Fruit fly (Drosophila melanogaster) whole organism: ENCODE measurements around the gene CG18731.

Experiments used
- CG8478 ChIP-seq: fragments of >200 bp; optimal IDR thresholded peaks from 2 replicates; lab custom pipeline; 2018; ENCODE audit warnings: inconsistent platforms
- Dll ChIP-seq: fragments of >200 bp; optimal IDR thresholded peaks from 2 replicates; lab custom pipeline; 2017
- EcR ChIP-seq, 2 experiments: fragments of >200 bp; optimal IDR thresholded peaks; 2 replicates each; lab custom pipeline; 2017; ENCODE audit warnings: missing biosample characterization in 2 of 2, missing genetic modification characterization in 2 of 2, missing genetic modification reagents in 2 of 2
- pan ChIP-seq: fragments of >200 bp; optimal IDR thresholded peaks from 2 replicates; lab custom pipeline; 2017
- psq ChIP-seq: fragments of >200 bp; optimal IDR thresholded peaks from 2 replicates; lab custom pipeline; 2017
- usp ChIP-seq: fragments of >200 bp; optimal IDR thresholded peaks from 2 replicates; lab custom pipeline; 2017; ENCODE audit warnings: missing biosample characterization, missing genetic modification characterization, mixed read lengths

The CG18731 gene

DNA sequence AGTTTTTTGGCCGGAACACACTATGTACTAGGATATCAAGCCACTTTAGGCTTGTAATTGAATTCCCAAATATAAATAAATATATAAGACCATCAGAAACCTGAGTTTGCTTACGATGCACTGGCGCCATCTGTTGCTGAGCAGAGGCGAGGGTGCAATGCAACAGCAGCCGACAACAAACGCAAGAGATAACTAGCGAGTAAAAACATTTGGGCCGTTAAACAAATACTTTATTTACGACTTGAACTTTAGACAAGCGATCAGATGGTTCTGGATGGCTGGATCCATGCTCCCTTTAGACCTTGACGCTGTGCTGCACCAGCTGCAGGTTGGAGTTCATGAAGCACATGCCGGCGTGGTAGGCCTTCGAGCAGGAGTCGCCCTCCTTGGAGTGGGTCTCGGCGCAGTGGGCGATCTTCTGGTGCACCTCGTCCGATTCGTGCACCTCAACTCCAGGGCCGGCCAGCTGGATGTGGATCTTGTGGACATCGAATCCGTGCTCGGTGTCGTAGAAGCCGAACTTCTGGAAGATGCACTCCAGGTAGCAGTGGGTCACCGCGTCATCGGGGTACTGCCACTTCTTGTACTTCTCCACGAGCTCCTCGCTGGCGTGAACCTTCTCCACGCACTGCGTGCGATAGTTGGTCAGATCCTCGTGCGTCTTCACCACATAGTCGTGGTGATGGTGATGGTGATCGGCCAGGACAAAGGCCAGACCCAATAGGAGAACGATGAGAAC lies 8.6 kb upstream of the CG18731 start:
- no peak for TF ChIP-seq pan
- TF ChIP-seq EcR (GFP tag; optimal IDR thresholded peaks at IDR 0.05; lab: Kevin White, UChicago) = no peak
- no peak for TF ChIP-seq CG8478 (lab: Kevin White, UChicago)
- no peak for TF ChIP-seq Dll (lab: Kevin White, UChicago)
- no peak for TF ChIP-seq usp (GFP tag; lab: Kevin White, UChicago)
- no peak for TF ChIP-seq psq (lab: Kevin White, UChicago)

DNA sequence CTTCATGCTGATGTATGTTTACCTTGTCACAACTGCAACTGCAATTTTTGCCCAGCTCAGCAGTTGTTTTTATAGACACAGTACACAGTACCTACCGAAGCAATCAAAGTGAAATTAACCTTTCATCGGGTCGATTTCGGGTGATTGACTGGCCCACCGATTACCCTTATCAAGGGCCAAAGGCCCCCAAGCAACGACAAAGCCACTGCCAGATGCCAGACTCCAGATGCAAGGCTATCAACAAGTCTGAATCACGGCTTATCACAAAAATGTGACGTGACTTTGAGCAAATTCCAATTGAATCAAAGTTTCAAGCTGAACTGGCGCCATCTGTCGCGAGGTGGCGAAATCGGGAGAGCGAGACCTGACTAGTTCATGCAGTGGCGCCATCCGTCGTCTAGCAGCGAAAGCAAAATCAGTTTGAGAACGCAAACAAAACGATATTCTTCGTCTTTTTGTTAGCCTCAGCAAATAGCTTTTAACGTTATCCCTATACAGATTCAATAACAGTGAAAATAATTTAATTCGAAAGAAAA lies 8.0 kb upstream of the CG18731 start, which contains the start of gene Obp99b:
Gene Obp99b (minus strand): TSS at position 115 of the 536 bp plus-strand sequence.
- TF ChIP-seq psq (lab: Kevin White, UChicago) = no peak
- no peak for TF ChIP-seq EcR (GFP tag; optimal IDR thresholded peaks at IDR 0.05; lab: Kevin White, UChicago)
- TF ChIP-seq pan = no peak
- TF ChIP-seq CG8478 (lab: Kevin White, UChicago) = no peak
- no peak for TF ChIP-seq Dll (lab: Kevin White, UChicago)
- TF ChIP-seq usp (GFP tag; lab: Kevin White, UChicago) = no peak

DNA sequence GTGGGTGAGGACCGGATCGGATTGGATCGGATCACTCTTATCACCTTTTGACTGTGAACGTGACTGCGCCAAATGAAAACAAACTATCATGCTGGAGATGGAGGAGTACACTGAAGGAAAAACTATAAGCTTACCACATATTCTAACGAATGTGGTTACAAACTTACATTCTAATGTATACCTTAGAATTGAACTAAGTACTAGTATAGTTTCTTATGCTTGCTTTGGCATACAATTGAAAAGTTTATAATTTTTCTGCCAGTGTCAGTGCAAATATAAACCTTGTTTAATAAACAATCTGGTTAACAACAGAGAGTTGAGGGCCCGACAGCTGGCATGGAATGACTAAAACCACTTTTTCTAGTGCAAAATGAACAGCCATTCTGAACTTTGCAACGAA lies 7.3 kb upstream of the CG18731 start:
- TF ChIP-seq pan = no peak
- TF ChIP-seq EcR (GFP tag; optimal IDR thresholded peaks at IDR 0.05; lab: Kevin White, UChicago) = no peak
- TF ChIP-seq Dll (lab: Kevin White, UChicago) = no peak
- TF ChIP-seq psq (lab: Kevin White, UChicago) = no peak
- no peak for TF ChIP-seq CG8478 (lab: Kevin White, UChicago)
- no peak for TF ChIP-seq usp (GFP tag; lab: Kevin White, UChicago)

DNA sequence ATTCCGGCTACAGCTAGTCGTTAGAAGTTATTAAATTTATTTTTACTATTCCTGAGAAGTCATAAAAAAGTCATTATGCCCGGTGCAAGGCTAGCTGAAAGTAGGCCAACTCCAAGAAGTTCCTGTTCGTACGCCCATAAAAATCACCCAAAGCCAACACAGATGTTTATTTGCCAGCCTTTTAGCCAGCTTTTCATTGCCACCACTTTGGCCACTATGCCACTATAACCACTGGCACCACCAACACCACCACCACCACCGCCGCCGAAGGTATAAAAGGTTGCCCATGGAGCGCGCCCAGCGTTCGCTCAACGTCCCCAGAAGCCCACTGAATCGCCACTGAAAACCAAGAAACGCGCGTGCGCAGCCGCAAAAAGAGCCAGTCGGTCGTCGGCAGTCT lies 6.5 kb upstream of the CG18731 start, which contains the start of gene CG15506:
Gene CG15506 (plus strand): TSS at position 301 of the 400 bp plus-strand sequence.
- no peak for TF ChIP-seq psq (lab: Kevin White, UChicago)
- no peak for TF ChIP-seq pan
- TF ChIP-seq EcR (GFP tag; optimal IDR thresholded peaks at IDR 0.05; lab: Kevin White, UChicago) = no peak
- TF ChIP-seq Dll (lab: Kevin White, UChicago) = no peak
- TF ChIP-seq usp (GFP tag; lab: Kevin White, UChicago) = no peak
- no peak for TF ChIP-seq CG8478 (lab: Kevin White, UChicago)

DNA sequence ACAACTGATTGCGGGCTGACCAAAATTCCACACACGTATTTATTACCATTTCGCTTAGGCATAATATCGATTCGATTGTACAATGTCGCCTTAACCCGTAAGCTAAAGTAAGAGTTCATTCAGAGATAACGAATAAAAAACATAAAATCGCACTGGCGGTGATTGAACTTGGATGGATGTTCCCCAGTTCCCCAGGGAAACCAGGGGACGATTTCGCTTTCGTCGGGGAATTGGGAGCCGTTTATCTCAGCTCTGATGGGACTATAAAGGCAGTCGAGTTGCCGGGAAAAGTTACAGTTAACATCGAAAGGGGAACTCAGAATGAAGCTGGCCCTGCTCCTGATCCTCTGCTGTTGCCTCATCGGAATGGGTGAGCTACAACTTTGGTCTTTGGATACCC lies 2.6 kb upstream of the CG18731 start, which contains the start of gene CG34296:
Gene CG34296 (plus strand): TSS at position 301 of the 400 bp plus-strand sequence.
- TF ChIP-seq CG8478 (lab: Kevin White, UChicago) = no peak
- no peak for TF ChIP-seq pan
- TF ChIP-seq EcR (GFP tag; optimal IDR thresholded peaks at IDR 0.05; lab: Kevin White, UChicago) = no peak
- no peak for TF ChIP-seq Dll (lab: Kevin White, UChicago)
- no peak for TF ChIP-seq psq (lab: Kevin White, UChicago)
- no peak for TF ChIP-seq usp (GFP tag; lab: Kevin White, UChicago)

DNA sequence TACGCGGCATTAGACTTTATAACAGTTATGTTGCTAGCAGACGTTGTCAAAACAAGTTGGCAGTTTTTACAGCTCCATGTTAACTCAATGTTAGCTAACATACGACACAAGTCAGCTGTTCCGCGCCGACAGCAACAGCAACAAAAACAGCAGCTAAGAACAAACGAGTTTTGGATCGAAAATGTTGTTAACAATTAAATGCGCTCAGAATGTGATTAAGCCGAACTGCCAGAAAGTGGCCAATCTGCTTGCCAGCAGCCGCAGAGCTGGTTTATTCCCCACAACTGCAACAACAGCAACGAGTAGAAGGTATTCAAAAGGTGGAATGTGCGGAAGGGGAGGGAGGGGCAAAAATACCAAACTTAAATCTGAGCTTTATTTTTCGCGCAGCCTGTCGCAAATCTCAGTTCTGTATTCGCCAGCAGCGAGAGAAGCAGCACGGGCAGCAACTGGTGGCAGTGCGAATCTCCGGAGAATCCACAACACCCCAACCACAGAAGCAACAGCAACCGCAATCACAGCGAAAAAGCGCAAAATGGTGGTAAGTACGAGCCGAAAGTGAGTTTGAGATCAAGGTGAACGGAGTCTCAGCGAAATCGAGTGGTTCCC lies 1.7 kb upstream of the CG18731 start, which contains the start of gene Pcd:
Gene Pcd (plus strand): TSS at position 116 of the 609 bp plus-strand sequence.
- TF ChIP-seq CG8478 (lab: Kevin White, UChicago) (no peak), EcR (GFP tag; optimal IDR thresholded peaks at IDR 0.05; lab: Kevin White, UChicago) (no peak), pan (no peak), usp (GFP tag; lab: Kevin White, UChicago) (no peak), Dll (lab: Kevin White, UChicago) (no peak), psq (lab: Kevin White, UChicago) (no peak)

DNA sequence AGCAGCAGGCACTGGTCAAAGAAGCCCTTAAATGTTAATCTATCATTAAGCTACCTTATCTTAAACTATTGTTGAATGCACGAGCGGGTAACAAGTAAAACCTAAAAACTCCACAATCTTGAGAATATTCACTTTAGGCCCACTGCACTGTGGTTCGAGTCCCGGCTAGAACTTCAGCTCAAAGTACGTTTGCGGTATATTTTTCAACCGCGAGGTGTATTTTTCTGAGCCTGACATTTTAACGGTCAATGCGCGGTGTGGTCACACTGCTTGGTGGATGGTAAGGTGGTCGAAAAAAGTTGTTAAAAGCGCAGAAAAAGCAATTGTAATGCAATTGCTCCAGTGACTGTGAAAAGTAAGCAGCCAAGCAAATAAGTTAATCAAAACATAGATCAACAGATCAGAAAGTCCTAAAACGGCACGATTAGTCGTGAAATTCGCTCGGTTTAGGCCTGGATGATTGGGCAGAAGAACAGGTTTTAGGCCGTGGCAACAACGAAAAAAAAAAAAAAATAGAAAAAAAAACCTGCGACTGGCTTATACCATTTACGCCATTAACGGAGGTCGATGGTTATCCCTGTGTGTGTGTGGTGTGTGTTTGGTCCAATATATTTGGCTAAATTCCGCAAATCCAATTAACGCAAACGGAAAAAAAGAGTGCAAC lies 882 bp downstream of the CG18731 start, which contains the start of gene Kul:
Gene Kul (plus strand): TSS at position 254 of the 664 bp plus-strand sequence.
- no peak for TF ChIP-seq CG8478 (lab: Kevin White, UChicago)
- TF ChIP-seq pan = no peak
- TF ChIP-seq EcR (GFP tag; optimal IDR thresholded peaks at IDR 0.05; lab: Kevin White, UChicago) = no peak
- TF ChIP-seq psq (lab: Kevin White, UChicago) = no peak
- no peak for TF ChIP-seq Dll (lab: Kevin White, UChicago)
- no peak for TF ChIP-seq usp (GFP tag; lab: Kevin White, UChicago)

DNA sequence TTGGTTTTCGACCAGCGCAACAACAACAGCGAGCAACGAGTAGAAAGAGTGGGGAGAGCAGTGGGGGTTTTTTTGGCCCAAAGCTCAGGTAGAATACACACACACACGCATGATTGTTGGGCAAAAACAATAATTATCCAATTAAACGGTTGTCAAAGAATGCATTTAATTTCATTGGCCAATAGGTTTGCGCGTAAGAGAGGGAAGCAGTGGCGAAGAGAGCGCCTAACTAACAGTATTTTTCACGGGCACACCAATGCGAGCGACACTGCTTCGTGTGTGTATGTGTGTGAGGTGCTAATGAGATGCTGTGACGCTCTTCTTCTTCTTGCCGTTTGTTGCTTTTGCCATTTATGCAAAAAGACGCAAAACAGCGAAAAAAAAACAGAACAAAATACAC lies 1.4 kb downstream of the CG18731 start:
- TF ChIP-seq Dll (lab: Kevin White, UChicago) (peak; percentile 52), CG8478 (lab: Kevin White, UChicago) (no peak)

DNA sequence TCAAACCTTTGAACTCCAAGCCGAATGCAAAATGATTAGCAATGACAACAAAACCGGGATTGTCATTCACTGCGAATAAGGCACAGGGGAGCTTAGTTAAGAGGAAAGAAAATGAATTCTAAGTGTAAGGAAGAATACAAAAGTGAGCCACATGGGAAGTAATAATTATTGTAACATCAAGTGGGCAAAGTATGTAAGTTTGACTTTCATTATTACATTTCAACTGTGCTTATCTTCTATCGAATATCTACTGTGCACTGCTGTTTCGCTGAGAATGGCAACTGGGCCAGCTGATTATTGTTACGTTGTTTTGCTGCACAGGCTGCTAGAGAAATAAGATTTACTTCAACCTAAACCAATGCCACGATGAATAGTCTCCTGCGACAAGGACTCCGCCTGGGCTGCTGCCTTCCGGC lies 11.9 kb downstream of the CG18731 start, which contains the start of the genes CG7601 and CIA30:
Gene CG7601 (minus strand): TSS at position 68 of the 416 bp plus-strand sequence.
Gene CIA30 (plus strand): TSS at position 288 of the 416 bp plus-strand sequence.
- TF ChIP-seq pan = no peak
- no peak for TF ChIP-seq psq (lab: Kevin White, UChicago)
- no peak for TF ChIP-seq Dll (lab: Kevin White, UChicago)
- no peak for TF ChIP-seq usp (GFP tag; lab: Kevin White, UChicago)
- TF ChIP-seq EcR (GFP tag; optimal IDR thresholded peaks at IDR 0.05; lab: Kevin White, UChicago) = no peak
- no peak for TF ChIP-seq CG8478 (lab: Kevin White, UChicago)

DNA sequence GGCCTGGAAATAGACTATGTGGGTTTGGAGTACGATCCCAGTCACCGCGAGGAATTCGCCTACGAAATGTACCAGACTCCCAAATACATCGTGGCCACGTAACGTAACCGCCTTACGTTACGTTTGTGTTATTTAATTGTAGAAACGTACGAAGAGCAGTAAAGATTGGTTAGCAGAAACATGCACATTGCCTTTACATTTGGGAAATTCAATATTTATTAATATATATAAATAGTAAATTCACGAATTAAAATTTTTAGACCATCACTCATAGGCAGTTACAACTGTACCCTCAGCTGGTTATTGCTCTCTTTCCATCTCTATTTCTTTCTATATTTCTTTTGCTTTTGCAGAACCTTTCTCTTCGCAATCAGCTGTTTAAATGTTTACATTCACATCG lies 13.1 kb downstream of the CG18731 start, which contains the start of gene Gnpnat:
Gene Gnpnat (plus strand): TSS at position 385 of the 400 bp plus-strand sequence.
- no peak for TF ChIP-seq pan
- no peak for TF ChIP-seq psq (lab: Kevin White, UChicago)
- TF ChIP-seq Dll (lab: Kevin White, UChicago) = no peak
- no peak for TF ChIP-seq EcR (GFP tag; optimal IDR thresholded peaks at IDR 0.05; lab: Kevin White, UChicago)
- no peak for TF ChIP-seq usp (GFP tag; lab: Kevin White, UChicago)
- TF ChIP-seq CG8478 (lab: Kevin White, UChicago) = no peak
